Worm (Caenorhabditis elegans) whole organism, L4/young adult: ENCODE results near the gene R74.2.
A peak's percentile ranks its signal among the peaks of the same experiment; 100 is the strongest.

Experiments used
- W03F9.2 ChIP-seq: fragments of 150-350 bp; optimal IDR thresholded peaks from 2 replicates; lab custom pipeline; 2014; ENCODE audit warnings: missing biosample characterization, missing genetic modification characterization
- dao-5 ChIP-seq: sonication (generic microtip); optimal IDR thresholded peaks from 2 replicates; lab custom pipeline; 2016; ENCODE audit warnings: missing genotype, missing genetic modification characterization, moderate library complexity, missing compliant biosample characterization
- him-1 ChIP-seq: sonication (generic microtip); optimal IDR thresholded peaks from 2 replicates; lab custom pipeline; 2016; ENCODE audit warnings: missing genotype, missing genetic modification reagents, missing genetic modification characterization, missing compliant biosample characterization

DNA sequence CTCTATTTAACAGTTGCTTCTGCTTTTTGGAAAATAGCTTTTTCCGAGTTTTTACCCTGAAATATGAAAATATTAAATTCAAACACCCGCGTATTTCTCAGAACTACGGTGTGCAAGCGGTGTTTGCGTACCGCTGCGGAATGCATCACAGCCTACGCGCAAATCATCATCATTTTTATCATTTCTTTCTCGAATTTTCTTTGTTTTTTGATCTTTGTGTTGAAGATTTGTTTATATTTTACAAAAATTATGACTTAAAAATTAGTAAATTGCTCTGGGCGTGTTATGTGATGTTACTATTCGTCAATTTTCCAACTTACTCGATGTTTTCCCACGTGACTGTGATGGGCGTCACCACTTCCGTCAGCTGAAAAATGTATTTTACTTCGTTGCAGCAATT, 37.0 kb upstream of the R74.2 start:
- TF ChIP-seq dao-5 (no peak), W03F9.2 (tag; lab: Kevin White, UChicago) (peak; percentile 73), him-1 (no peak)
